Worm (Caenorhabditis elegans): ENCODE measurements around the gene Y50E8A.2.
A peak's percentile ranks its signal among the peaks of the same experiment; 100 is the strongest.

The Y50E8A.2 gene

ce11 chrV:14746975-14747374, 18.3 kb upstream of the Y50E8A.2 start:
- TF ChIP-seq nhr-237 (tag; optimal IDR thresholded peaks at IDR 0.05) (no peak), sptf-1 (tag; optimal IDR thresholded peaks at IDR 0.05) (no peak), unc-120 (tag; optimal IDR thresholded peaks at IDR 0.05; ENCODE audit: poor library complexity, severe bottlenecking) (no peak), sem-2 (GFP tag; optimal IDR thresholded peaks at IDR 0.05) (no peak), zip-8 (tag; optimal IDR thresholded peaks at IDR 0.05) (no peak), unc-39 (tag; optimal IDR thresholded peaks at IDR 0.05) (no peak)

DNA sequence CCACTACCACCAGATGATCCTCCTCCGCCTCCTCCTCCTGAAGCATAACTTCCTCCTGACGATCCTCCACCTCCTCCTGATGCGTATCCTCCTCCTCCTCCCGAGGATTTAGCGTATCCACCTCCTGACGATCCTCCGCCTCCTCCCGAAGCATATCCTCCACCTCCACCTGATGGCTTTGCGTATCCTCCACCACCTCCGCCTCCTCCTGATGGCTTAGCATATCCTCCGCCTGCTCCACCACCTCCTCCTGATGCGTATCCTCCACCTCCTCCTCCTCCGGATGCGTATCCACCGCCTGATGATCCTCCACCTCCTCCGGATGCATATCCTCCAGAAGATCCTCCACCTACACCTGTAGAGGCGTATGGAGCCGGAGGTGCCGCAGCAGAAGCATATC, 16.2 kb upstream of the Y50E8A.2 start:
- TF ChIP-seq elt-1 (tag; optimal IDR thresholded peaks at IDR 0.05; ENCODE audit: borderline replicate concordance, insufficient read depth): no peak
- no peak for TF ChIP-seq drap-1 (GFP tag; optimal IDR thresholded peaks at IDR 0.05)
- TF ChIP-seq elt-3 (tag; optimal IDR thresholded peaks at IDR 0.05): no peak
- no peak for TF ChIP-seq ces-1 (GFP tag; optimal IDR thresholded peaks at IDR 0.05)
- TF ChIP-seq nhr-2 (tag; optimal IDR thresholded peaks at IDR 0.05): no peak
- no peak for TF ChIP-seq mab-5 (tag; optimal IDR thresholded peaks at IDR 0.05)
- no peak for TF ChIP-seq ceh-83 (GFP tag; optimal IDR thresholded peaks at IDR 0.05)
- no peak for TF ChIP-seq sem-2 (GFP tag; optimal IDR thresholded peaks at IDR 0.05)
- no peak for TF ChIP-seq lin-13 (tag; optimal IDR thresholded peaks at IDR 0.05)
- TF ChIP-seq cnd-1 (tag; optimal IDR thresholded peaks at IDR 0.05): no peak
- no peak for TF ChIP-seq unc-120 (tag; optimal IDR thresholded peaks at IDR 0.05; ENCODE audit: poor library complexity, severe bottlenecking)
- TF ChIP-seq sptf-1 (tag; optimal IDR thresholded peaks at IDR 0.05): no peak
- TF ChIP-seq lsy-2 (tag; optimal IDR thresholded peaks at IDR 0.05): no peak
- TF ChIP-seq unc-39 (tag; optimal IDR thresholded peaks at IDR 0.05): no peak
- no peak for TF ChIP-seq nhr-237 (tag; optimal IDR thresholded peaks at IDR 0.05)
- TF ChIP-seq nhr-12 (tag; optimal IDR thresholded peaks at IDR 0.05): no peak
- TF ChIP-seq blmp-1 (tag; optimal IDR thresholded peaks at IDR 0.05): no peak

ce11 chrV:14741233-14741632, 12.6 kb upstream of the Y50E8A.2 start, which contains the start of gene Y50E8A.6:
Gene Y50E8A.6, minus strand, starts transcription at chrV:14741333.
- TF ChIP-seq unc-39 (tag; optimal IDR thresholded peaks at IDR 0.05) (no peak), mls-2 (tag; optimal IDR thresholded peaks at IDR 0.05) (no peak), ztf-11 (tag; optimal IDR thresholded peaks at IDR 0.05) (no peak), cnd-1 (tag; optimal IDR thresholded peaks at IDR 0.05) (no peak)

- TF ChIP-seq nhr-12 (tag; optimal IDR thresholded peaks at IDR 0.05) (no peak), lsy-2 (tag; optimal IDR thresholded peaks at IDR 0.05) (no peak)
These were observed 8.2 kb upstream of the Y50E8A.2 start, which contains the start of gene Y50E8A.5 for ce11 chrV:14736851-14737250. Gene Y50E8A.5, minus strand, starts transcription at chrV:14736951.

- TF ChIP-seq mep-1 (tag; optimal IDR thresholded peaks at IDR 0.05): peak; percentile 1
- TF ChIP-seq ces-1 (GFP tag; optimal IDR thresholded peaks at IDR 0.05): peak; percentile 89
- TF ChIP-seq ceh-39 (tag; optimal IDR thresholded peaks at IDR 0.05): no peak
These were observed 5.6 kb upstream of the Y50E8A.2 start, which contains the start of gene unc-61 for ce11 chrV:14734187-14734765. Gene unc-61, minus strand, starts transcription at chrV:14734237.

DNA sequence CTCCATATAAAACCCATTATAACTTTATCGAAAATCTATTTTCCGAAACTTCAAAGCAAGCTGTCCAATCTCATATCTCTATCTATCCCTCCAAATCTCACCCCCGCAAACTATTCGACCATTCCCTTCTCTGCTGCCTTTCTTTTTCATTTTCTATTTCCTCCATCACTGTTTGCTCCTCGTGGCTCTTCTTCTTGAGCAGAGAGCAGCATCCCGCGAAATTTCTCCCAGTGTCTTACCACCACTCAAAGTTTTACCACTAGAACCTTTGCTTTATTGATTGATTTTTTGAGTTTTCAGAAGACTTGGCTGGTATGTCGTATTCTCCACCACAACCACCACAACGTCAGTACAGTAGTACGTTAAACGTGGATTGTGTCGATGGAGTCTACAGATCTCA, 689 bp upstream of the Y50E8A.2 start, which contains the start of gene oig-3:
TSS of gene oig-3 (plus strand) at position 301 of the 400 bp plus-strand sequence.
- no peak for TF ChIP-seq elt-3 (tag; optimal IDR thresholded peaks at IDR 0.05)
- TF ChIP-seq snpc-4 (tag; optimal IDR thresholded peaks at IDR 0.05): no peak
- no peak for TF ChIP-seq unc-120 (tag; optimal IDR thresholded peaks at IDR 0.05; ENCODE audit: poor library complexity, severe bottlenecking)
- TF ChIP-seq tbx-8 (GFP tag; optimal IDR thresholded peaks at IDR 0.05): no peak
- no peak for TF ChIP-seq nhr-12 (tag; optimal IDR thresholded peaks at IDR 0.05)
- no peak for TF ChIP-seq nhr-76 (tag; optimal IDR thresholded peaks at IDR 0.05)
- no peak for TF ChIP-seq zip-8 (tag; optimal IDR thresholded peaks at IDR 0.05)
- no peak for TF ChIP-seq unc-39 (tag; optimal IDR thresholded peaks at IDR 0.05)
- no peak for TF ChIP-seq hlh-1 (tag; optimal IDR thresholded peaks at IDR 0.05)
- no peak for TF ChIP-seq lin-13 (tag; optimal IDR thresholded peaks at IDR 0.05)
- no peak for TF ChIP-seq sptf-1 (tag; optimal IDR thresholded peaks at IDR 0.05)
- TF ChIP-seq mls-2 (tag; optimal IDR thresholded peaks at IDR 0.05): no peak
- no peak for TF ChIP-seq elt-1 (tag; optimal IDR thresholded peaks at IDR 0.05; ENCODE audit: borderline replicate concordance, insufficient read depth)
- no peak for TF ChIP-seq unc-62 (GFP tag; optimal IDR thresholded peaks at IDR 0.05)
- no peak for TF ChIP-seq ham-2 (GFP tag; optimal IDR thresholded peaks at IDR 0.05)
- TF ChIP-seq nhr-237 (tag; optimal IDR thresholded peaks at IDR 0.05): no peak
- no peak for TF ChIP-seq ces-1 (GFP tag; optimal IDR thresholded peaks at IDR 0.05)
- no peak for TF ChIP-seq sem-2 (GFP tag; optimal IDR thresholded peaks at IDR 0.05)
- no peak for TF ChIP-seq mab-5 (tag; optimal IDR thresholded peaks at IDR 0.05)
- no peak for TF ChIP-seq ceh-83 (GFP tag; optimal IDR thresholded peaks at IDR 0.05)

Measured in whole organism, mixed stage, embryonic.